Fruit fly (Drosophila melanogaster) whole organism, embryonic: ENCODE measurements around the gene ci.

ENCODE experiments used
- jigr1 ChIP-seq: fragments of 200-800 bp; sonication (Bioruptor generic); IDR thresholded peaks from 3 replicates; pipeline ENCODE4 v1.3.6; 2022; ENCODE audit warnings: missing biosample characterization, missing genetic modification characterization
- pan ChIP-seq, 4 experiments: fragments of >200 bp in 3 of 4; fragments of 200-800 bp in 1 of 4; sonication (Bioruptor generic) in 1 of 4; optimal IDR thresholded peaks in 3 of 4; IDR thresholded peaks in 1 of 4; 2 replicates each; pipeline versions ENCODE4 v1.3.6 to Lab custom; 2017 to 2022; ENCODE audit warnings: missing biosample characterization in 2 of 4, missing genetic modification characterization in 2 of 4, mixed read lengths in 1 of 4

DNA sequence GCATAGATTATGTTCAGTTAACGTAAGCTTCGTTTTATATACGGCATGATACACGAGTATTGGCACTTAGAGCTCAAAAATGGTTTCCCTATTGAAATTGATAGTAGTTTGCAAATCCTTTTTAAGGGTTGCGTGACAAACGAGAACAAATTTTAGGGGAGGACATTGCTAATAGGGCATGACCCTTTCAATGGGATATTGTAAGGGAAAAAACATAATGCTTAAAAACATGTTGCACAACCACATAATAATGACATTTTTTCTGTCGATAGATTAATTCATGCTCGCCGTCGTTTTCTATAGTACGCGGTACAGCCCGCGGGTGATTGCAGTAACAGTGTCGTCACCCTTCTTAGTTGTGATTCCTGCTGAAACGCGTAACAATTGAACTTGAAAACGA, 28.0 kb upstream of the ci start:
- TF ChIP-seq jigr1 (no peak), pan (optimal IDR thresholded peaks at IDR 0.05; lab: Kevin White, UChicago) (no peak), pan (GFP tag; optimal IDR thresholded peaks at IDR 0.05 in 1 of 2, IDR thresholded peaks at IDR 0.05 in 1 of 2) (no peak)
